Fruit fly (Drosophila melanogaster) S2 (cell line): Measurements from ENCODE around the gene CG10428.

ENCODE experiments used
- CG8478 ChIP-seq: fragments of >200 bp; optimal IDR thresholded peaks from 2 replicates; lab custom pipeline; 2018
- CTCF ChIP-seq, 2 experiments: fragments of >200 bp; optimal IDR thresholded peaks; 2 replicates each; lab custom pipeline; 2018

CG10428 gene

dm6 chr2L:18933867-18934266 lies 14.8 kb upstream of the CG10428 start:
- TF ChIP-seq CTCF (optimal IDR thresholded peaks at IDR 0.05; lab: Kevin White, UChicago) (no peak), CG8478 (lab: Kevin White, UChicago) (no peak)

dm6 chr2L:18934588-18934987 lies 14.1 kb upstream of the CG10428 start:
- TF ChIP-seq CTCF (optimal IDR thresholded peaks at IDR 0.05; lab: Kevin White, UChicago) = no peak
- no peak for TF ChIP-seq CG8478 (lab: Kevin White, UChicago)

- TF ChIP-seq CG8478 (lab: Kevin White, UChicago) (no peak), CTCF (optimal IDR thresholded peaks at IDR 0.05; lab: Kevin White, UChicago) (peak; percentile 60 to 61)
Observed at dm6 chr2L:18936056-18936455, 12.6 kb upstream of the CG10428 start.

- TF ChIP-seq CTCF (optimal IDR thresholded peaks at IDR 0.05; lab: Kevin White, UChicago) (no peak), CG8478 (lab: Kevin White, UChicago) (no peak)
Observed at dm6 chr2L:18943309-18943708, 5.4 kb upstream of the CG10428 start.

dm6 chr2L:18943797-18944174 lies 4.9 kb upstream of the CG10428 start, which contains the start of gene ssp3:
ssp3 (minus strand) TSS chr2L:18943960.
- TF ChIP-seq CG8478 (lab: Kevin White, UChicago) = no peak

- no peak for TF ChIP-seq CG8478 (lab: Kevin White, UChicago)
- TF ChIP-seq CTCF (optimal IDR thresholded peaks at IDR 0.05; lab: Kevin White, UChicago) = no peak
Observed at dm6 chr2L:18944175-18945012, 4.3 kb upstream of the CG10428 start.

dm6 chr2L:18945765-18946552 lies 2.7 kb upstream of the CG10428 start, which contains the start of gene CG46304:
CG46304 (plus strand) TSS chr2L:18946305.
- TF ChIP-seq CTCF (optimal IDR thresholded peaks at IDR 0.05; lab: Kevin White, UChicago) = no peak
- TF ChIP-seq CG8478 (lab: Kevin White, UChicago) = no peak

- TF ChIP-seq CG8478 (lab: Kevin White, UChicago) = no peak
- no peak for TF ChIP-seq CTCF (optimal IDR thresholded peaks at IDR 0.05; lab: Kevin White, UChicago)
Observed at dm6 chr2L:18946636-18947514, 1.8 kb upstream of the CG10428 start.

dm6 chr2L:18947515-18947998 lies 1.1 kb upstream of the CG10428 start:
- TF ChIP-seq CTCF (optimal IDR thresholded peaks at IDR 0.05; lab: Kevin White, UChicago) = peak in 1 of 2 experiments; percentile 16
- no peak for TF ChIP-seq CG8478 (lab: Kevin White, UChicago)

dm6 chr2L:18948065-18948723 lies 490 bp upstream of the CG10428 start:
- TF ChIP-seq CG8478 (lab: Kevin White, UChicago) (no peak), CTCF (optimal IDR thresholded peaks at IDR 0.05; lab: Kevin White, UChicago) (no peak)

dm6 chr2L:18951674-18952073 lies 3.0 kb downstream of the CG10428 start, which contains the start of gene Nedd8:
Nedd8 (minus strand) TSS chr2L:18951837.
- TF ChIP-seq CTCF (optimal IDR thresholded peaks at IDR 0.05; lab: Kevin White, UChicago) = peak in 1 of 2 experiments; percentile 31
- TF ChIP-seq CG8478 (lab: Kevin White, UChicago) = no peak

dm6 chr2L:18953512-18954254 lies 5.0 kb downstream of the CG10428 start:
- TF ChIP-seq CTCF (optimal IDR thresholded peaks at IDR 0.05; lab: Kevin White, UChicago) = no peak
- no peak for TF ChIP-seq CG8478 (lab: Kevin White, UChicago)

- TF ChIP-seq CTCF (optimal IDR thresholded peaks at IDR 0.05; lab: Kevin White, UChicago) = no peak
- TF ChIP-seq CG8478 (lab: Kevin White, UChicago) = no peak
Observed at dm6 chr2L:18954255-18954715, 5.6 kb downstream of the CG10428 start, which contains the start of gene CG10621. CG10621 (minus strand) TSS chr2L:18954431.
